Worm (Caenorhabditis elegans): ENCODE measurements around the gene C35D10.1.

The C35D10.1 gene

DNA sequence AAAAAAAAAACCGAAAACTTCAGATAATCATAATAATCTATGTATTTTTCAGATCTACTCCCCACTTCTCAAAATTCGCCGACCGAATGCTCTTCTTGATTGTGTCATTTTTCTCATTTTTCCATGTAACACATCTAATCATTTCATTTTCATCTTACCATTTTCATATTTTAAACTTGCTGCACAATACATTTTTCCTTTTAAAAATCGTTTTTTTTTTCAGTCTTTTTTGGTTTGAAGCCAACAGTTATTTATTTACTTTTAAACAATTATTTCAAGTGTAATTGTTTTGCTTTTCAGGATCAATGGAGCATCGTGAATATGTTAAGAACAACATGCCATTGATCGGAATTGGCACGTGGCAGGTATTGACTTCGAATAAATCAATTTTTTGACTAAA is 20.5 kb upstream of the C35D10.1 start, which contains the start of gene C35D10.6:
TSS of gene C35D10.6 (plus strand) at position 301 of the 400 bp plus-strand sequence.
- TF ChIP-seq sptf-2 (GFP tag; optimal IDR thresholded peaks at IDR 0.05) (no peak), lin-35 (GFP tag; optimal IDR thresholded peaks at IDR 0.05) (no peak), dpff-1 (tag; optimal IDR thresholded peaks at IDR 0.05) (no peak), snpc-1.3 (tag; optimal IDR thresholded peaks at IDR 0.05; ENCODE audit: insufficient read depth) (no peak), hlh-12 (tag; optimal IDR thresholded peaks at IDR 0.05) (no peak), ama-1 (optimal IDR thresholded peaks at IDR 0.05) (no peak), ama-1 (GFP tag; optimal IDR thresholded peaks at IDR 0.05) (no peak), T07F8.4 (tag; optimal IDR thresholded peaks at IDR 0.05) (no peak), F49E8.2 (tag; optimal IDR thresholded peaks at IDR 0.05; ENCODE audit: insufficient read depth) (no peak), dpl-1 (GFP tag; optimal IDR thresholded peaks at IDR 0.05) (no peak), hsf-1 (GFP tag; IDR thresholded peaks at IDR 0.05) (no peak), egl-18 (GFP tag; IDR thresholded peaks at IDR 0.05) (no peak), mel-28 (tag; optimal IDR thresholded peaks at IDR 0.05; ENCODE audit: borderline replicate concordance) (no peak), somi-1 (GFP tag; optimal IDR thresholded peaks at IDR 0.05) (no peak), egl-44 (GFP tag; IDR thresholded peaks at IDR 0.05) (no peak), cebp-1 (GFP tag; IDR thresholded peaks at IDR 0.05) (no peak), cebp-1 (tag; optimal IDR thresholded peaks at IDR 0.05) (no peak), madf-8 (GFP tag; conservative IDR thresholded peaks at IDR 0.05) (no peak), ceh-79 (tag; optimal IDR thresholded peaks at IDR 0.05) (no peak), nfya-1 (tag; optimal IDR thresholded peaks at IDR 0.05; ENCODE audit: borderline replicate concordance, insufficient read depth) (no peak), madf-10 (tag; optimal IDR thresholded peaks at IDR 0.05) (no peak)

DNA sequence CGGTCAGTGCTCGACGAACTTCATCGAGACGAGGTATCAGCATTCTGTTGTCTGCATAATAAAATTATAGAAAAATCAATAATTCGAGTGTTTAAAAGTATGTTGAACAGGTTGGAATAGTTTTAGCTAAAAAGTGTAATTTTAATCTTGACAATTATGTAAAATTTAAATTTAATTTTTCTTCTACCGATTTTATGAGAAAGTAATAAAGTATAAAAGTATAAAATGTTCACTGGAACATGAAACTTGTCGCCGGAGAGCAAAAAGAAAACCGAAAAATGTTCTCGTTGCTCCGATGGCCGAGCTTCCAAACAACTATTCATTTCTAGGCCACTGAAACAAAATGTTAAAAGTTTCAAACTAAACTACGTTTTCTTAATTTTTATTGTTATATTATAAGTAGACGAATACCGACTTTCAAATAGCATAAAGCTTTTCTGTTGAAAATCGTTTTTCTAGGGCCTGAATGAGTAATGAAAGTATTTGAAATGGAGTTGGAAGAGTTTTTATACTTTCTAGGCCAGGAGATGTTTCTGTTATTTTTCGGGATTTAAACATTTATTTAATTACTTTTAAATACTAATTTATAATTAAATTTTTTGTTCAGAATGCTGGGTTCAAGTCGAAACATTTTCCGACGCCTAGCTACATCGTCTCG is 17.7 kb upstream of the C35D10.1 start, which contains the start of the genes C35D10.10 and C35D10.5:
TSS of gene C35D10.10 (minus strand) at position 51 of the 658 bp plus-strand sequence.
TSS of gene C35D10.5 (plus strand) at position 608 of the 658 bp plus-strand sequence.
- TF ChIP-seq rec-8 (tag; optimal IDR thresholded peaks at IDR 0.05) (peak in 1 of 2 experiments; percentile 20), nhr-27 (tag; optimal IDR thresholded peaks at IDR 0.05) (no peak), efl-1 (GFP tag; optimal IDR thresholded peaks at IDR 0.05) (no peak), ztf-18 (tag; optimal IDR thresholded peaks at IDR 0.05) (no peak), rpc-1 (optimal IDR thresholded peaks at IDR 0.05) (no peak), rpc-1 (tag; optimal IDR thresholded peaks at IDR 0.05) (no peak), Y79H2A.3 (GFP tag; conservative IDR thresholded peaks at IDR 0.05) (no peak), unc-130 (GFP tag; optimal IDR thresholded peaks at IDR 0.05) (peak; percentile 10), mes-4 (tag; optimal IDR thresholded peaks at IDR 0.05) (no peak), ceh-100 (GFP tag; IDR thresholded peaks at IDR 0.05) (no peak)

DNA sequence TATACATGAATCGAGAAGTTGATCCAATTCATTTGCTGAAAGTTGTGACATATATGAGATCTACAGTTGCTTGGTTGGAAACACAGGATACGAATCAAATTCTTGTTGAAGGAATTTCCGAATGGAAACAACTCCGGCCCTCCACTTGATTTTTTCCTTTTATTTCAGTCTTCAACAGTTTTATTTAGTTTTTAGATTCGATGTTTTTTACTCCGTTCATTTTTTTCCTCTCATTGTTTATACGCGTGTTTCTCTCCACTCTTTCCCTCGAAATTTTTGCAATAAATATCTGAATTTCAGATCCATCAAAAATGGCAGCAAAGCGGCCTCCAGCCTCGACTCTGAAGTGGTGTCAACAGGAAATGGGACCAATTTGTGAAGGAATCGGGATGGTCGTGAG is 16.4 kb upstream of the C35D10.1 start, which contains the start of gene coq-8:
TSS of gene coq-8 (plus strand) at position 301 of the 400 bp plus-strand sequence.
- TF ChIP-seq hrde-1 (tag; optimal IDR thresholded peaks at IDR 0.05; ENCODE audit: borderline replicate concordance): no peak
- no peak for TF ChIP-seq lin-35 (GFP tag; optimal IDR thresholded peaks at IDR 0.05)
- TF ChIP-seq dox-1 (GFP tag; IDR thresholded peaks at IDR 0.05): no peak
- TF ChIP-seq F39B2.1 (GFP tag; IDR thresholded peaks at IDR 0.05): no peak
- no peak for TF ChIP-seq bed-2 (GFP tag; IDR thresholded peaks at IDR 0.05)
- no peak for TF ChIP-seq somi-1 (GFP tag; optimal IDR thresholded peaks at IDR 0.05)
- no peak for TF ChIP-seq Y56A3A.18 (GFP tag; IDR thresholded peaks at IDR 0.05)
- no peak for TF ChIP-seq Y95B8A.8 (GFP tag; IDR thresholded peaks at IDR 0.05)
- no peak for TF ChIP-seq atf-7 (tag; optimal IDR thresholded peaks at IDR 0.05)
- no peak for TF ChIP-seq B0336.3 (GFP tag; IDR thresholded peaks at IDR 0.05)
- no peak for TF ChIP-seq dpl-1 (GFP tag; optimal IDR thresholded peaks at IDR 0.05)
- TF ChIP-seq C06A6.2 (GFP tag; conservative IDR thresholded peaks at IDR 0.05): no peak
- TF ChIP-seq B0035.1 (tag; optimal IDR thresholded peaks at IDR 0.05): no peak
- no peak for TF ChIP-seq cebp-2 (GFP tag; IDR thresholded peaks at IDR 0.05)
- TF ChIP-seq F33H1.4 (GFP tag; IDR thresholded peaks at IDR 0.05): no peak
- TF ChIP-seq aptf-2 (GFP tag; conservative IDR thresholded peaks at IDR 0.05): no peak
- no peak for TF ChIP-seq let-526 (GFP tag; IDR thresholded peaks at IDR 0.05)
- TF ChIP-seq snpc-1.3 (tag; optimal IDR thresholded peaks at IDR 0.05; ENCODE audit: insufficient read depth): no peak
